Fruit fly (Drosophila melanogaster): Measurements from ENCODE around the gene cas.
A peak's percentile ranks its signal among the peaks of the same experiment; 100 is the strongest.

cas gene

dm6 chr3R:5716755-5717309 is at the start of gene cas:
cas (minus strand) TSS chr3R:5716805.
- TF ChIP-seq CG8765 (GFP tag; IDR thresholded peaks at IDR 0.05) = no peak
- peak; percentile 21 for TF ChIP-seq pros (GFP tag; optimal IDR thresholded peaks at IDR 0.05)
- peak; percentile 98 for TF ChIP-seq nerfin-1 (tag; optimal IDR thresholded peaks at IDR 0.05)
- TF ChIP-seq zen (tag; optimal IDR thresholded peaks at IDR 0.05) = no peak
- TF ChIP-seq CG10366 (GFP tag; IDR thresholded peaks at IDR 0.05) = no peak
- no peak for TF ChIP-seq grn (GFP tag; optimal IDR thresholded peaks at IDR 0.05)
- TF ChIP-seq Dp (GFP tag; optimal IDR thresholded peaks at IDR 0.05) = no peak
- TF ChIP-seq CG30403 (GFP tag; optimal IDR thresholded peaks at IDR 0.05) = no peak
- TF ChIP-seq CG13123 (GFP tag; optimal IDR thresholded peaks at IDR 0.05) = no peak
- peak; percentile 93 for TF ChIP-seq Nf-YB (GFP tag; optimal IDR thresholded peaks at IDR 0.05)
- TF ChIP-seq CG12744 (GFP tag; optimal IDR thresholded peaks at IDR 0.05) = no peak
- TF ChIP-seq CG3163 (GFP tag; optimal IDR thresholded peaks at IDR 0.05) = peak; percentile 70
- no peak for TF ChIP-seq CG4328 (GFP tag; optimal IDR thresholded peaks at IDR 0.05)
- TF ChIP-seq sim (GFP tag; IDR thresholded peaks at IDR 0.05) = no peak
- peak; percentile 57; the same call in 1 of the 2 replicates for TF ChIP-seq seq (GFP tag; IDR thresholded peaks at IDR 0.05)
- TF ChIP-seq sqz (GFP tag; optimal IDR thresholded peaks at IDR 0.05) = peak; percentile 83
- peak in 1 of 2 experiments; percentile 41 for TF ChIP-seq Trl (optimal IDR thresholded peaks at IDR 0.05)
- no peak for TF ChIP-seq Trl (GFP tag; optimal IDR thresholded peaks at IDR 0.05)
- TF ChIP-seq Nf-YC (tag; optimal IDR thresholded peaks at IDR 0.05) = peak; percentile 86

dm6 chr3R:5760980-5761379 is 44.4 kb upstream of the cas start:
- TF ChIP-seq Myb (GFP tag; optimal IDR thresholded peaks at IDR 0.05) (no peak), CG34376 (GFP tag; optimal IDR thresholded peaks at IDR 0.05) (no peak), CG17186 (GFP tag; optimal IDR thresholded peaks at IDR 0.05) (no peak), dysf (GFP tag; IDR thresholded peaks at IDR 0.05) (no peak), CG32532 (GFP tag; IDR thresholded peaks at IDR 0.05) (no peak), CG13287 (GFP tag; IDR thresholded peaks at IDR 0.05; ENCODE audit: partially characterized antibody) (no peak), CG8765 (GFP tag; IDR thresholded peaks at IDR 0.05) (no peak), Dip2 (GFP tag; IDR thresholded peaks at IDR 0.05) (no peak), dm (GFP tag; optimal IDR thresholded peaks at IDR 0.05) (no peak), Aef1 (GFP tag; IDR thresholded peaks at IDR 0.05) (no peak), CG3407 (GFP tag; optimal IDR thresholded peaks at IDR 0.05) (no peak), Meics (GFP tag; optimal IDR thresholded peaks at IDR 0.05) (no peak), Drgx (GFP tag; IDR thresholded peaks at IDR 0.05) (no peak), ac (GFP tag; optimal IDR thresholded peaks at IDR 0.05) (peak; percentile 39), repo (GFP tag; optimal IDR thresholded peaks at IDR 0.05) (no peak), gsb (GFP tag; IDR thresholded peaks at IDR 0.05) (no peak), sens (GFP tag) (peak; percentile 71), Stat92E (GFP tag; optimal IDR thresholded peaks at IDR 0.05) (no peak), MTF-1 (GFP tag; optimal IDR thresholded peaks at IDR 0.05; ENCODE audit: borderline replicate concordance) (peak; percentile 3), Hand (GFP tag; optimal IDR thresholded peaks at IDR 0.05) (no peak), Dek (tag; optimal IDR thresholded peaks at IDR 0.05) (no peak), GATAe (GFP tag; conservative IDR thresholded peaks at IDR 0.05) (no peak), Hmx (GFP tag; optimal IDR thresholded peaks at IDR 0.05) (no peak), NC2β (GFP tag; optimal IDR thresholded peaks at IDR 0.05) (no peak), CG18764 (GFP tag; optimal IDR thresholded peaks at IDR 0.05) (no peak), Mes4 (GFP tag; optimal IDR thresholded peaks at IDR 0.05) (no peak), ara (GFP tag; IDR thresholded peaks at IDR 0.05) (no peak), HLH4C (GFP tag; IDR thresholded peaks at IDR 0.05; ENCODE audit: partially characterized antibody) (no peak), CG18619 (GFP tag; optimal IDR thresholded peaks at IDR 0.05) (no peak), Nf-YB (GFP tag; optimal IDR thresholded peaks at IDR 0.05) (no peak), CG1602 (GFP tag; optimal IDR thresholded peaks at IDR 0.05) (no peak), psq (GFP tag; optimal IDR thresholded peaks at IDR 0.05) (no peak), MBD-R2 (GFP tag; IDR thresholded peaks at IDR 0.05) (no peak), CG31365 (tag; optimal IDR thresholded peaks at IDR 0.05) (no peak), CG3995 (GFP tag; optimal IDR thresholded peaks at IDR 0.05) (no peak)

All from whole organism, embryonic.